Worm (Caenorhabditis elegans) whole organism, L2 larva: ENCODE results near the gene ZK54.3.

ENCODE experiments used
- blmp-1 ChIP-seq: sonication (generic microtip); optimal IDR thresholded peaks from 2 replicates; lab custom pipeline; 2017; ENCODE audit warnings: missing genetic modification characterization, mild to moderate bottlenecking, missing compliant biosample characterization, antibody characterized with exemption, moderate library complexity; ENCODE audit not compliant: insufficient read depth
- zag-1 ChIP-seq: fragments of 150-350 bp; optimal IDR thresholded peaks from 2 replicates; lab custom pipeline; 2014; ENCODE audit warnings: missing biosample characterization, missing genetic modification characterization
- ztf-11 ChIP-seq: sonication (generic microtip); optimal IDR thresholded peaks from 2 replicates; lab custom pipeline; 2017; ENCODE audit warnings: missing biosample characterization, missing genetic modification characterization

DNA sequence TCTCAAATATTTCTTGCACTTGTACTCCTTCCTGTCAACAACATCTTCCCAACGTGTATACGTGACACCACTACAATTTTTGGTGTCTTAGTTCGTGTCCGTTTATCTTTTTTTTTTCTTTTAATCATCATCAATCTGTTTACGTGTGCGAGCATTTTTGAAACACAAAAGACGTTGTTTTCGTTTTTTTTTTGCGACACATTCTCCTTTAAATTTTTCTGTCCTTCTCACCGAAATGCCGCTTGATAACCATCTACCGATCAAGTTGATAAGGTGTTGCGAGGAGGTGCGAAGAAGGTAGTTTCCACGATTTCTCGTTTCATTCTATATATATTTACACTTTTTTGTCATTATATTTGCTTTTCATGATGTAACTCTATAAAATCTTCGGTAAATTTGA is 43.7 kb upstream of the ZK54.3 start:
- TF ChIP-seq blmp-1 (tag; lab: Kevin White, UChicago) (no peak), ztf-11 (tag; lab: Kevin White, UChicago) (no peak), zag-1 (tag; lab: Kevin White, UChicago) (no peak)
